Worm (Caenorhabditis elegans) whole organism, L4 larva: ENCODE measurements around the gene K08D10.11.

ENCODE experiments used
- F49E8.2 ChIP-seq: sonication (generic microtip); optimal IDR thresholded peaks from 2 replicates; lab custom pipeline; 2016; ENCODE audit warnings: missing compliant biosample characterization, mild to moderate bottlenecking, missing genetic modification characterization, borderline replicate concordance
- nhr-76 ChIP-seq: fragments of 150-350 bp; optimal IDR thresholded peaks from 2 replicates; lab custom pipeline; 2014; ENCODE audit warnings: missing biosample characterization, missing genetic modification characterization

ce11 chrIV:4204275-4204674 lies 18.3 kb upstream of the K08D10.11 start, which contains the start of gene pax-2:
- TF ChIP-seq nhr-76 (no peak), F49E8.2 (tag; lab: Kevin White, UChicago) (no peak)
